Worm (Caenorhabditis elegans) whole organism, late embryonic: ENCODE data around the gene mpst-3.

Source experiments
- ama-1 ChIP-seq: fragments of 150-350 bp; optimal IDR thresholded peaks from 2 replicates; lab custom pipeline; 2014
- ceh-22 ChIP-seq: sonication (generic microtip); optimal IDR thresholded peaks from 2 replicates; lab custom pipeline; 2017; ENCODE audit warnings: missing biosample characterization, missing genetic modification characterization
- ceh-6 ChIP-seq: fragments of 200-800 bp; sonication (Bioruptor generic); optimal IDR thresholded peaks from 2 replicates; lab custom pipeline; 2018; ENCODE audit warnings: mild to moderate bottlenecking, missing genetic modification characterization, missing compliant biosample characterization
- che-1 ChIP-seq: sonication (generic microtip); optimal IDR thresholded peaks from 2 replicates; lab custom pipeline; 2016; ENCODE audit warnings: mild to moderate bottlenecking, missing genetic modification characterization, missing compliant biosample characterization
- fkh-10 ChIP-seq: fragments of 150-350 bp; optimal IDR thresholded peaks from 2 replicates; lab custom pipeline; 2014; ENCODE audit warnings: missing biosample characterization, missing genetic modification reagents, missing genetic modification characterization
- hlh-15 ChIP-seq: sonication (generic microtip); optimal IDR thresholded peaks from 2 replicates; lab custom pipeline; 2016; ENCODE audit warnings: missing genetic modification characterization, missing compliant biosample characterization
- pax-1 ChIP-seq: fragments of 150-350 bp; optimal IDR thresholded peaks from 2 replicates; lab custom pipeline; 2014; ENCODE audit warnings: missing biosample characterization, missing genetic modification characterization
- pha-4 ChIP-seq: fragments of 150-350 bp; optimal IDR thresholded peaks from 2 replicates; lab custom pipeline; 2018; ENCODE audit warnings: missing biosample characterization, missing genetic modification reagents, missing genetic modification characterization

DNA sequence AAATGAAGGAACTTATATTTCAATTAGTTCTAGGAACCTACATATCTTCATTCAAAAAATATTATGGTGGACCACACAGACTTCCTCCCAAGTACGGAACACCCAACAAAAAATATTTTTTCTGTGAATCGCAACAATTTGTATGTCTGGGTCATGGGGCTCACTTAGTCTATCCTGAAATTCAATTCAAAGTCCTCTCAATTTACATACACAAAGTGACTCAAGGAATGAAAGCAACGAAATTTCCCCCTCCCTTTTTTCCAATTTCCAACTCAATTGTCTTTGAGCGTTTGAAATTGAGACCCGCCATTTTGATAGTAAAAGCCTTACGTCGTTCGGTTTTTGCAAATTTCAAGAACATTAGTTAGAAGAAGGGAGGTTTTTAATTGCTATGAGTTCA lies 36.1 kb upstream of the mpst-3 start:
- TF ChIP-seq hlh-15 (tag; lab: Kevin White, UChicago) (no peak), ama-1 (no peak), pax-1 (no peak), ceh-22 (tag; lab: Kevin White, UChicago) (no peak), che-1 (tag; lab: Kevin White, UChicago) (no peak), pha-4 (tag; lab: Kevin White, UChicago) (no peak), fkh-10 (no peak), ceh-6 (GFP tag; lab: Kevin White, UChicago) (no peak)
